Fruit fly (Drosophila melanogaster) whole organism, embryonic: ENCODE measurements around the gene ND-PDSW.

Experiments
- CG11504 ChIP-seq: fragments of 200-800 bp; sonication (Bioruptor generic); optimal IDR thresholded peaks from 3 replicates; lab custom pipeline; 2019; ENCODE audit warnings: missing biosample characterization, mild to moderate bottlenecking, missing genetic modification characterization, moderate library complexity
- CG13424 ChIP-seq: fragments of 200-800 bp; sonication (Bioruptor generic); optimal IDR thresholded peaks from 2 replicates; lab custom pipeline; 2019; ENCODE audit warnings: missing biosample characterization, mild to moderate bottlenecking, missing genetic modification characterization, moderate library complexity
- CG14710 ChIP-seq: fragments of 200-800 bp; sonication (Bioruptor generic); optimal IDR thresholded peaks from 3 replicates; lab custom pipeline; 2019; ENCODE audit warnings: missing biosample characterization, mild to moderate bottlenecking, missing genetic modification characterization, moderate library complexity
- CG18764 ChIP-seq: fragments of 200-800 bp; sonication (Bioruptor generic); optimal IDR thresholded peaks from 3 replicates; lab custom pipeline; 2016; ENCODE audit warnings: missing biosample characterization, missing genetic modification characterization
- CG2712 ChIP-seq: fragments of 200-800 bp; optimal IDR thresholded peaks from 3 replicates; lab custom pipeline; 2019; ENCODE audit warnings: missing biosample characterization, mild to moderate bottlenecking, missing genetic modification characterization, moderate library complexity
- CG30431 ChIP-seq: fragments of 200-800 bp; sonication (Bioruptor generic); optimal IDR thresholded peaks from 2 replicates; lab custom pipeline; 2017; ENCODE audit warnings: missing biosample characterization, missing genetic modification characterization
- CG32767 ChIP-seq: fragments of 200-800 bp; sonication (Bioruptor generic); IDR thresholded peaks from 2 replicates; pipeline ENCODE4 v1.3.6; 2022; ENCODE audit warnings: missing biosample characterization, missing genetic modification characterization
- CG6765 ChIP-seq: fragments of 200-800 bp; sonication (Bioruptor generic); optimal IDR thresholded peaks from 3 replicates; lab custom pipeline; 2017; ENCODE audit warnings: missing biosample characterization, mild to moderate bottlenecking, missing genetic modification characterization
- CG7556 ChIP-seq: fragments of 200-800 bp; sonication (Bioruptor generic); optimal IDR thresholded peaks from 2 replicates; lab custom pipeline; 2017; ENCODE audit warnings: missing biosample characterization, mild to moderate bottlenecking, missing genetic modification characterization
- CG9215 ChIP-seq: fragments of 200-800 bp; sonication (Bioruptor generic); IDR thresholded peaks from 2 replicates; pipeline ENCODE4 v1.3.6; 2022; ENCODE audit warnings: missing biosample characterization, missing genetic modification characterization
- CG9437 ChIP-seq: fragments of 200-800 bp; sonication (Bioruptor generic); optimal IDR thresholded peaks from 2 replicates; lab custom pipeline; 2018; ENCODE audit warnings: missing biosample characterization, mild to moderate bottlenecking, missing genetic modification characterization
- Dbx ChIP-seq: fragments of 200-800 bp; sonication (Bioruptor generic); IDR thresholded peaks from 3 replicates; pipeline ENCODE4 v1.3.6; 2022; ENCODE audit warnings: missing biosample characterization, missing genetic modification characterization
- Dek ChIP-seq: fragments of 200-800 bp; sonication (Bioruptor generic); optimal IDR thresholded peaks from 3 replicates; lab custom pipeline; 2019; ENCODE audit warnings: missing biosample characterization, mild to moderate bottlenecking, missing genetic modification characterization, moderate library complexity
- Dll ChIP-seq: fragments of 200-800 bp; sonication (Bioruptor generic); IDR thresholded peaks from 4 replicates; pipeline ENCODE4 v1.3.6; 2022; ENCODE audit warnings: missing biosample characterization, missing genetic modification characterization; ENCODE audit not compliant: partially characterized antibody
- E2f1 ChIP-seq: fragments of 200-800 bp; sonication (Bioruptor generic); IDR thresholded peaks from 2 replicates; pipeline ENCODE4 v1.3.6; 2022; ENCODE audit warnings: missing biosample characterization, missing genetic modification characterization
- Ets97D ChIP-seq: fragments of 200-800 bp; sonication (Bioruptor generic); optimal IDR thresholded peaks from 3 replicates; lab custom pipeline; 2016; ENCODE audit warnings: missing biosample characterization, missing genetic modification characterization
- Hmx ChIP-seq: fragments of 200-800 bp; sonication (Bioruptor generic); optimal IDR thresholded peaks from 2 replicates; lab custom pipeline; 2016; ENCODE audit warnings: missing biosample characterization, missing genetic modification characterization
- NK7.1 ChIP-seq: fragments of 200-800 bp; sonication (Bioruptor generic); optimal IDR thresholded peaks from 3 replicates; lab custom pipeline; 2016; ENCODE audit warnings: missing biosample characterization, missing genetic modification characterization
- Nf-YB ChIP-seq: fragments of 200-800 bp; sonication (Bioruptor generic); optimal IDR thresholded peaks from 3 replicates; lab custom pipeline; 2019; ENCODE audit warnings: missing biosample characterization, mild to moderate bottlenecking, missing genetic modification characterization, moderate library complexity
- NfI ChIP-seq: fragments of 200-800 bp; sonication (Bioruptor generic); optimal IDR thresholded peaks from 3 replicates; lab custom pipeline; 2018; ENCODE audit warnings: missing biosample characterization, mild to moderate bottlenecking, missing genetic modification characterization, moderate library complexity
- Opbp ChIP-seq: fragments of 200-800 bp; sonication (Bioruptor generic); IDR thresholded peaks from 3 replicates; pipeline ENCODE4 v1.3.6; 2022; ENCODE audit warnings: missing biosample characterization, missing genetic modification characterization; ENCODE audit not compliant: partially characterized antibody
- Poxn ChIP-seq: fragments of 200-800 bp; sonication (Bioruptor generic); IDR thresholded peaks from 2 replicates; pipeline ENCODE4 v1.3.6; 2022; ENCODE audit warnings: missing biosample characterization, missing genetic modification characterization
- Scr ChIP-seq: fragments of 200-800 bp; sonication (Bioruptor generic); IDR thresholded peaks from 2 replicates; pipeline ENCODE4 v1.3.6; 2022; ENCODE audit warnings: missing biosample characterization, missing genetic modification characterization; ENCODE audit not compliant: partially characterized antibody
- Sry-β ChIP-seq: fragments of 200-800 bp; sonication (Bioruptor generic); optimal IDR thresholded peaks from 2 replicates; lab custom pipeline; 2018; ENCODE audit warnings: missing biosample characterization, mild to moderate bottlenecking, missing genetic modification characterization, moderate library complexity
- Tbp ChIP-seq: fragments of >200 bp; optimal IDR thresholded peaks from 2 replicates; lab custom pipeline; 2018; ENCODE audit warnings: missing biosample characterization, missing genetic modification characterization
- ap ChIP-seq: fragments of 200-800 bp; sonication (Bioruptor generic); IDR thresholded peaks from 2 replicates; pipeline ENCODE4 v1.3.6; 2022; ENCODE audit warnings: missing biosample characterization, missing genetic modification characterization
- ase ChIP-seq: fragments of 200-800 bp; sonication (Bioruptor generic); IDR thresholded peaks from 3 replicates; pipeline ENCODE4 v1.3.6; 2022; ENCODE audit warnings: missing biosample characterization, missing genetic modification characterization
- bcd ChIP-seq: fragments of 200-800 bp; sonication (Bioruptor generic); optimal IDR thresholded peaks from 2 replicates; lab custom pipeline; 2017; ENCODE audit warnings: missing biosample characterization, mild to moderate bottlenecking, missing genetic modification characterization
- cad ChIP-seq: fragments of >200 bp; optimal IDR thresholded peaks from 2 replicates; lab custom pipeline; 2017; ENCODE audit warnings: missing biosample characterization, missing genetic modification characterization
- dimm ChIP-seq: fragments of 200-800 bp; sonication (Bioruptor generic); IDR thresholded peaks from 2 replicates; pipeline ENCODE4 v1.3.6; 2022; ENCODE audit warnings: missing biosample characterization, missing genetic modification characterization
- dysf ChIP-seq: fragments of 200-800 bp; sonication (Bioruptor generic); IDR thresholded peaks from 3 replicates; pipeline ENCODE4 v1.3.6; 2022; ENCODE audit warnings: missing biosample characterization, missing genetic modification characterization
- fu2 ChIP-seq: fragments of 200-800 bp; sonication (Bioruptor generic); optimal IDR thresholded peaks from 2 replicates; lab custom pipeline; 2016; ENCODE audit warnings: missing biosample characterization, missing genetic modification characterization
- lilli ChIP-seq: fragments of 200-800 bp; sonication (Bioruptor generic); optimal IDR thresholded peaks from 3 replicates; lab custom pipeline; 2016; ENCODE audit warnings: missing biosample characterization, missing genetic modification characterization
- mirr ChIP-seq: fragments of 200-800 bp; sonication (Bioruptor generic); optimal IDR thresholded peaks from 3 replicates; lab custom pipeline; 2018; ENCODE audit warnings: missing biosample characterization, mild to moderate bottlenecking, missing genetic modification characterization
- nmo ChIP-seq: fragments of 200-800 bp; sonication (Bioruptor generic); optimal IDR thresholded peaks from 2 replicates; lab custom pipeline; 2018; ENCODE audit warnings: missing biosample characterization, mild to moderate bottlenecking, missing genetic modification characterization, moderate library complexity
- onecut ChIP-seq: fragments of 200-800 bp; sonication (Bioruptor generic); IDR thresholded peaks from 2 replicates; pipeline ENCODE4 v1.3.6; 2022; ENCODE audit warnings: missing biosample characterization, missing genetic modification characterization
- phol ChIP-seq: fragments of 200-800 bp; sonication (Bioruptor generic); optimal IDR thresholded peaks from 3 replicates; lab custom pipeline; 2018; ENCODE audit warnings: missing biosample characterization, mild to moderate bottlenecking, missing genetic modification characterization, moderate library complexity
- pzg ChIP-seq: fragments of 200-800 bp; sonication (Bioruptor generic); optimal IDR thresholded peaks from 3 replicates; lab custom pipeline; 2018; ENCODE audit warnings: missing biosample characterization, mild to moderate bottlenecking, missing genetic modification characterization, moderate library complexity
- scrt ChIP-seq: fragments of 200-800 bp; sonication (Bioruptor generic); optimal IDR thresholded peaks from 2 replicates; lab custom pipeline; 2018; ENCODE audit warnings: missing biosample characterization, mild to moderate bottlenecking, missing genetic modification characterization, moderate library complexity
- sens-2 ChIP-seq: fragments of 200-800 bp; sonication (Bioruptor generic); IDR thresholded peaks from 2 replicates; pipeline ENCODE4 v1.3.6; 2022; ENCODE audit warnings: missing biosample characterization, missing genetic modification characterization
- slou ChIP-seq: fragments of 200-800 bp; sonication (Bioruptor generic); optimal IDR thresholded peaks from 3 replicates; lab custom pipeline; 2016; ENCODE audit warnings: missing biosample characterization, missing genetic modification characterization
- sna ChIP-seq: fragments of 200-800 bp; sonication (Bioruptor generic); IDR thresholded peaks from 2 replicates; pipeline ENCODE4 v1.3.6; 2022; ENCODE audit warnings: missing biosample characterization, missing genetic modification characterization; ENCODE audit not compliant: partially characterized antibody
- ssp ChIP-seq: fragments of 200-800 bp; sonication (Bioruptor generic); IDR thresholded peaks from 2 replicates; pipeline ENCODE4 v1.3.6; 2022; ENCODE audit warnings: missing biosample characterization, missing genetic modification characterization
- tgo ChIP-seq: fragments of 200-800 bp; sonication (Bioruptor generic); IDR thresholded peaks from 3 replicates; pipeline ENCODE4 v1.3.6; 2022; ENCODE audit warnings: missing biosample characterization, missing genetic modification characterization
- ttk ChIP-seq: fragments of 200-800 bp; sonication (Bioruptor generic); IDR thresholded peaks from 2 replicates; pipeline ENCODE4 v2.1.2; 2022; ENCODE audit warnings: missing biosample characterization, missing genetic modification characterization
- tup ChIP-seq: fragments of 200-800 bp; sonication (Bioruptor generic); optimal IDR thresholded peaks from 2 replicates; lab custom pipeline; 2016; ENCODE audit warnings: missing biosample characterization, mild to moderate bottlenecking, missing genetic modification characterization, moderate library complexity
- unpg ChIP-seq: fragments of 200-800 bp; sonication (Bioruptor generic); optimal IDR thresholded peaks from 3 replicates; lab custom pipeline; 2018; ENCODE audit warnings: missing biosample characterization, mild to moderate bottlenecking, missing genetic modification characterization, moderate library complexity
- wor ChIP-seq: fragments of 200-800 bp; sonication (Bioruptor generic); IDR thresholded peaks from 2 replicates; pipeline ENCODE4 v1.3.6; 2022; ENCODE audit warnings: missing biosample characterization, missing genetic modification characterization
- zfh2 ChIP-seq: fragments of 200-800 bp; sonication (Bioruptor generic); optimal IDR thresholded peaks from 2 replicates; lab custom pipeline; 2016; ENCODE audit warnings: missing biosample characterization, missing genetic modification characterization

Gene ND-PDSW

DNA sequence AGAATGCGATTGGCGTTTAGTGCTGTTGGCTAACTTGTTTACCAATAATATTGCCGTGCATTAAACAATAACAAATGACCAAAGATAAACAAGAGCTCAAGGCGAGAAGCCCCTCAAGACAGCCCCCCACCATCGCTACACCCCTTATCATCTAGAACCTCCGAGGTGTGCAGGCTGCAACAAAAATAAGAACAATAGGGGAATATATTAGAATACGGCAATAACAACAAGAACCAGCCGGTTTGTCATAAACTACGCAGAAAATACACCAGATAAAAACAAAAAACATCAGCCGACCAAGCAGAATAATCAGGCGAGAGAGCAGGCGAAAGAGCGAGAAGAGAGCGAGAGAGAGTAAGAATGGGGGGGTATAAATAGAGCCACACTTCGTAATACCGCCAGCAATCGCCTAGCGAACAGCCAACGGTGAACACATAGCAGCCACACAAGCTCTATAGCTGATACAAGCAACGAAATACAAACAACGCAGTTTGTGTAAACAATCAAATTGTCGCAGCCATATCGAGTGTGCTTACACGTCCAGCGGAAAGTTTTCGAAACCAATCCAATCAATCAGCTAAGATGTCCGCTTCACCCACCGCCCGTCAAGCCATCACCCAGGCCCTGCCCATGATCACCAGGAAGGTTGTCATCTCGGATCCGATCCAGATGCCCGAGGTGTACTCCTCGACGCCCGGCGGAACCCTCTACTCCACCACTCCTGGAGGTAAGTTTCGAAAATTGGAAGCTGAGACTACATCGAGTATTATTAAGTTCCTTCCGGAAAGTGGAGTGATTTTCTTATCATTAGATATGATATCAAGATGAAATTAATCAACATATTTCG is 12.3 kb downstream of the ND-PDSW start, which contains the start of gene Thor (continued):
- TF ChIP-seq CG9437 (GFP tag; lab: Kevin White, UChicago) = no peak
- TF ChIP-seq fu2 = peak; percentile 29
- no peak for TF ChIP-seq tgo (GFP tag; lab: Robert Waterston, UW)
- peak; percentile 31; the same call in 1 of the 2 replicates for TF ChIP-seq Poxn (GFP tag; lab: Robert Waterston, UW)
- TF ChIP-seq phol (tag; lab: Kevin White, UChicago) = no peak
- 0 out of 2 replicates have a peak, but pooled peaks have one; percentile 4 for TF ChIP-seq dimm
- TF ChIP-seq sens-2 = 0 out of 2 replicates have a peak, but pooled peaks have one; percentile 63
- TF ChIP-seq unpg (GFP tag; lab: Kevin White, UChicago) = peak; percentile 55
- peak; percentile 56; the same call in 2 of the 3 replicates for TF ChIP-seq dysf (GFP tag; lab: Robert Waterston, UW)
- TF ChIP-seq tup = peak; percentile 63
- peak; percentile 84 for TF ChIP-seq Dbx (GFP tag; lab: Robert Waterston, UW)
- peak; percentile 48 for TF ChIP-seq scrt (GFP tag; lab: Kevin White, UChicago)
- no peak for TF ChIP-seq Dll (GFP tag; lab: Robert Waterston, UW)
- TF ChIP-seq lilli = peak; percentile 86
- peak; percentile 69 for TF ChIP-seq onecut (GFP tag; lab: Robert Waterston, UW)
- TF ChIP-seq sna (GFP tag; lab: Robert Waterston, UW) = peak; percentile 48; the same call in 1 of the 2 replicates
- TF ChIP-seq Tbp = no peak
- peak; percentile 59 for TF ChIP-seq CG7556 (GFP tag; lab: Kevin White, UChicago)
- TF ChIP-seq zfh2 = peak; percentile 50
- peak; percentile 52 for TF ChIP-seq CG18764 (GFP tag; lab: Kevin White, UChicago)
- TF ChIP-seq CG11504 (tag; lab: Kevin White, UChicago) = peak; percentile 42
- peak; percentile 22 for TF ChIP-seq Nf-YB (GFP tag; lab: Kevin White, UChicago)
- no peak for TF ChIP-seq Ets97D (GFP tag; lab: Kevin White, UChicago)
- no peak for TF ChIP-seq CG30431 (GFP tag; lab: Kevin White, UChicago)
- no peak for TF ChIP-seq Hmx (GFP tag; lab: Kevin White, UChicago)
- peak; percentile 31 for TF ChIP-seq nmo
- peak; percentile 67; the same call in 2 of the 3 replicates for TF ChIP-seq ase (GFP tag; lab: Robert Waterston, UW)
- TF ChIP-seq pzg (GFP tag; lab: Kevin White, UChicago) = peak; percentile 12
- TF ChIP-seq slou (GFP tag; lab: Kevin White, UChicago) = peak; percentile 14
- TF ChIP-seq CG32767 = peak; percentile 66
- TF ChIP-seq CG13424 (tag; lab: Kevin White, UChicago) = peak; percentile 25
- TF ChIP-seq wor (GFP tag; lab: Robert Waterston, UW) = no peak
- TF ChIP-seq Sry-β (GFP tag; lab: Kevin White, UChicago) = no peak
- TF ChIP-seq ap (GFP tag; lab: Robert Waterston, UW) = peak; percentile 55
- TF ChIP-seq Scr (GFP tag; lab: Robert Waterston, UW) = 0 out of 2 replicates have a peak, but pooled peaks have one; percentile 36
- peak; percentile 60 for TF ChIP-seq NfI (GFP tag; lab: Kevin White, UChicago)
- TF ChIP-seq NK7.1 (GFP tag; lab: Kevin White, UChicago) = peak; percentile 6
- peak; percentile 25 for TF ChIP-seq Dek (tag; lab: Kevin White, UChicago)
- TF ChIP-seq CG6765 = peak; percentile 62
- TF ChIP-seq CG14710 (tag; lab: Kevin White, UChicago) = peak; percentile 25
- TF ChIP-seq mirr (GFP tag; lab: Kevin White, UChicago) = peak; percentile 91
- peak; percentile 71 for TF ChIP-seq Opbp (GFP tag; lab: Robert Waterston, UW)
- no peak for TF ChIP-seq ssp (GFP tag; lab: Robert Waterston, UW)
- TF ChIP-seq CG9215 = no peak
- peak; percentile 77 for TF ChIP-seq bcd (GFP tag; lab: Kevin White, UChicago)
- TF ChIP-seq CG2712 (tag; lab: Kevin White, UChicago) = peak; percentile 56
- TF ChIP-seq E2f1 (GFP tag; lab: Robert Waterston, UW) = peak; percentile 23; the same call in 1 of the 2 replicates
- TF ChIP-seq ttk (GFP tag; lab: Robert Waterston, UW) = peak; percentile 42
- no peak for TF ChIP-seq cad (GFP tag; lab: Kevin White, UChicago)
